Fruit fly (Drosophila melanogaster) whole organism, pupa: ENCODE measurements around the gene CG8206.

ENCODE experiments used
- CG13204 ChIP-seq: fragments of 200-800 bp; sonication (Bioruptor generic); optimal IDR thresholded peaks from 2 replicates; lab custom pipeline; 2018; ENCODE audit warnings: missing biosample characterization, mild to moderate bottlenecking, missing genetic modification characterization, moderate library complexity
- CG14655 ChIP-seq: fragments of 200-800 bp; sonication (Bioruptor generic); optimal IDR thresholded peaks from 3 replicates; lab custom pipeline; 2017; ENCODE audit warnings: mild to moderate bottlenecking, missing biosample characterization, missing genetic modification reagents, missing genetic modification characterization
- CG34367 ChIP-seq: fragments of 200-800 bp; sonication (Bioruptor generic); optimal IDR thresholded peaks from 2 replicates; lab custom pipeline; 2018; ENCODE audit warnings: missing biosample characterization, mild to moderate bottlenecking, missing genetic modification characterization
- D1 ChIP-seq: fragments of 200-800 bp; sonication (Bioruptor generic); optimal IDR thresholded peaks from 2 replicates; lab custom pipeline; 2018; ENCODE audit warnings: missing biosample characterization, mild to moderate bottlenecking, missing genetic modification characterization, moderate library complexity
- Ets98B ChIP-seq: fragments of 200-800 bp; sonication (Bioruptor generic); IDR thresholded peaks from 2 replicates; pipeline ENCODE4 v1.3.6; 2022; ENCODE audit warnings: missing biosample characterization, missing genetic modification characterization
- fd96Ca ChIP-seq: fragments of 200-800 bp; sonication (Bioruptor generic); IDR thresholded peaks from 3 replicates; pipeline ENCODE4 v1.3.6; 2022; ENCODE audit warnings: missing biosample characterization, missing genetic modification characterization

DNA sequence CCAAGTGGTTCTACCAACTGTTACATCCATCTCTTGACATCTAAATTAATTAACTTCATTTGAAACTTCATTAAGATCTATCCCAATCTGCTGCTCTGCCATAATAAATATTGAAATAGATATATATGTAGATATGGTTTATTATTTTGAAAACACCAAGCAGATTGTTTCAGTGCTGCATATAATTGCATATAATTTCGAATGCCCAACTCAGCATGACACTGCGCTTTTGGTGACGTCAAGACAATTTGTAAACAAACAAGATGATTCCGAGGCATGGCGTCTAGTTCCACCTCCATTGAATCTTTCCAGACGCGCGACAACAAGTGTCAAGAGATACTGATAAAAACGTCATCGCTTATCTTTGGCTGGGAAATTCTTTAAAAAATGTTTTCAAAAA is 1.9 kb downstream of the CG8206 start:
- TF ChIP-seq Ets98B (GFP tag; lab: Robert Waterston, UW): no peak
- no peak for TF ChIP-seq CG13204 (GFP tag; lab: Kevin White, UChicago)
- TF ChIP-seq fd96Ca (GFP tag; lab: Robert Waterston, UW): no peak
- TF ChIP-seq D1 (tag; lab: Kevin White, UChicago): no peak
- TF ChIP-seq CG34367 (tag; lab: Kevin White, UChicago): no peak
- no peak for TF ChIP-seq CG14655 (GFP tag; lab: Kevin White, UChicago)
